Worm (Caenorhabditis elegans): ENCODE measurements around the gene F01F1.15.

DNA sequence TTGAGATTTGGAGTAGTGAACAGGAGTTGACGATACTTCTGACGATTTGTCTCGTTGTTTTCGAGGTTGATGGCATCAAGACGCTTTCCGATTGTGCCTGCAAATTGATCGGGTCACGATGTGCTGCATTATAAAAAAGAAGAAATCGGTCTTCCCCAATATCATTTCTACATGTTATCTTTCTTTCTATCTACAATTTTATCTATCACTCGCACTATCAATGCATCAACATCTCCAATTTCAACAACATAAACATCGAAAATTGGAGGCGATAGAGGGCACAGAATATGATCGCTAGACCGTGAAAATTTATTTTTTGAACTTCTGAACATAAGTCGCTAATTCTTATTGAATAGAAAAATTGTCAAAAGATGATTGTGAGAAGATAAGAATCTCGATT, 6.4 kb upstream of the F01F1.15 start:
- TF ChIP-seq lir-3 (tag; optimal IDR thresholded peaks at IDR 0.05; ENCODE audit: poor library complexity), result no peak
- no peak for TF ChIP-seq ceh-8 (GFP tag; optimal IDR thresholded peaks at IDR 0.05)
- TF ChIP-seq zag-1 (tag; optimal IDR thresholded peaks at IDR 0.05), result no peak
- TF ChIP-seq zip-4 (GFP tag; optimal IDR thresholded peaks at IDR 0.05), result no peak
- TF ChIP-seq mep-1 (tag; optimal IDR thresholded peaks at IDR 0.05), result no peak
- no peak for TF ChIP-seq aha-1 (tag; optimal IDR thresholded peaks at IDR 0.05)
- no peak for TF ChIP-seq pqm-1 (tag; optimal IDR thresholded peaks at IDR 0.05)
